Fruit fly (Drosophila melanogaster): ENCODE measurements around the gene Ubc87F.

Ubc87F gene

dm6 chr3R:13715012-13715673 is 2.8 kb downstream of the Ubc87F start, which contains the start of gene kmr (continued):
- no peak for TF ChIP-seq CG11723 (GFP tag; optimal IDR thresholded peaks at IDR 0.05)
- no peak for TF ChIP-seq CG13123 (GFP tag; optimal IDR thresholded peaks at IDR 0.05)
- TF ChIP-seq ara (GFP tag; IDR thresholded peaks at IDR 0.05): no peak
- no peak for TF ChIP-seq Elba2 (GFP tag; optimal IDR thresholded peaks at IDR 0.05)
- TF ChIP-seq Bdp1 (GFP tag; optimal IDR thresholded peaks at IDR 0.05): no peak
- no peak for TF ChIP-seq CG7357 (GFP tag; IDR thresholded peaks at IDR 0.05)
- TF ChIP-seq klu (GFP tag; IDR thresholded peaks at IDR 0.05): no peak
- no peak for TF ChIP-seq pita (GFP tag; optimal IDR thresholded peaks at IDR 0.05)
- no peak for TF ChIP-seq gfzf (GFP tag; optimal IDR thresholded peaks at IDR 0.05)
- no peak for TF ChIP-seq ab (GFP tag; optimal IDR thresholded peaks at IDR 0.05)
- no peak for TF ChIP-seq CG16863 (GFP tag; optimal IDR thresholded peaks at IDR 0.05)
- TF ChIP-seq Ssrp (tag; optimal IDR thresholded peaks at IDR 0.05): no peak
- no peak for TF ChIP-seq CG31224 (GFP tag; IDR thresholded peaks at IDR 0.05)
- TF ChIP-seq Bgb (GFP tag; IDR thresholded peaks at IDR 0.05; ENCODE audit: partially characterized antibody): peak; percentile 56; the same call in 1 of the 2 replicates
- TF ChIP-seq bowl (GFP tag; IDR thresholded peaks at IDR 0.05): peak; percentile 55; the same call in 1 of the 2 replicates
- peak; percentile 51; the same call in 1 of the 2 replicates for TF ChIP-seq Awh (GFP tag; IDR thresholded peaks at IDR 0.05)
- peak; percentile 24 for TF ChIP-seq CG18476 (GFP tag; optimal IDR thresholded peaks at IDR 0.05)
- TF ChIP-seq MESR4 (GFP tag; optimal IDR thresholded peaks at IDR 0.05): peak; percentile 12
- TF ChIP-seq HLHmδ (GFP tag; optimal IDR thresholded peaks at IDR 0.05): peak; percentile 79
- no peak for TF ChIP-seq CHES-1-like (GFP tag; optimal IDR thresholded peaks at IDR 0.05)
- TF ChIP-seq amos (GFP tag; IDR thresholded peaks at IDR 0.05; ENCODE audit: partially characterized antibody): peak; percentile 43; the same call in 1 of the 2 replicates
- TF ChIP-seq CG11093 (GFP tag; IDR thresholded peaks at IDR 0.05): no peak
- TF ChIP-seq CG2116 (GFP tag; optimal IDR thresholded peaks at IDR 0.05): peak; percentile 19
- no peak for TF ChIP-seq jumu (GFP tag; optimal IDR thresholded peaks at IDR 0.05)
- TF ChIP-seq tll (GFP tag; optimal IDR thresholded peaks at IDR 0.05): no peak
- peak; percentile 48; the same call in 1 of the 2 replicates for TF ChIP-seq CG14014 (GFP tag; IDR thresholded peaks at IDR 0.05)
- TF ChIP-seq kni (GFP tag; optimal IDR thresholded peaks at IDR 0.05): peak; percentile 83
- no peak for TF ChIP-seq Atf-2 (GFP tag; optimal IDR thresholded peaks at IDR 0.05)
- TF ChIP-seq wdn (GFP tag; IDR thresholded peaks at IDR 0.05): peak; percentile 32; the same call in 1 of the 2 replicates
- peak; percentile 29 for TF ChIP-seq ftz-f1 (GFP tag; optimal IDR thresholded peaks at IDR 0.05)
- TF ChIP-seq mld (GFP tag; IDR thresholded peaks at IDR 0.05; ENCODE audit: partially characterized antibody): 0 out of 3 replicates have a peak, but pooled peaks have one; percentile 24
- TF ChIP-seq CG17912 (GFP tag; optimal IDR thresholded peaks at IDR 0.05): peak; percentile 61
- TF ChIP-seq Hsf (GFP tag; optimal IDR thresholded peaks at IDR 0.05): no peak
- TF ChIP-seq Abd-B (GFP tag; optimal IDR thresholded peaks at IDR 0.05): no peak
- TF ChIP-seq NC2α (GFP tag; optimal IDR thresholded peaks at IDR 0.05): peak; percentile 12
- TF ChIP-seq CG10462 (GFP tag; optimal IDR thresholded peaks at IDR 0.05): no peak
- TF ChIP-seq Dll (GFP tag; IDR thresholded peaks at IDR 0.05; ENCODE audit: partially characterized antibody): 0 out of 4 replicates have a peak, but pooled peaks have one; percentile 16
- TF ChIP-seq Hr3 (GFP tag; optimal IDR thresholded peaks at IDR 0.05): no peak
- TF ChIP-seq CG11504 (tag; optimal IDR thresholded peaks at IDR 0.05): peak; percentile 100
- TF ChIP-seq hbn (GFP tag; IDR thresholded peaks at IDR 0.05; ENCODE audit: partially characterized antibody): no peak
- TF ChIP-seq tap (tag; optimal IDR thresholded peaks at IDR 0.05): peak; percentile 67
- TF ChIP-seq CG6813 (GFP tag; optimal IDR thresholded peaks at IDR 0.05): peak; percentile 39
- TF ChIP-seq Side (GFP tag; optimal IDR thresholded peaks at IDR 0.05): peak; percentile 49
- no peak for TF ChIP-seq CG6654 (GFP tag; optimal IDR thresholded peaks at IDR 0.05)
- TF ChIP-seq Hand (GFP tag; optimal IDR thresholded peaks at IDR 0.05): peak; percentile 58
- TF ChIP-seq Lpt (GFP tag; optimal IDR thresholded peaks at IDR 0.05): no peak
- TF ChIP-seq ken (GFP tag; IDR thresholded peaks at IDR 0.05): no peak
- no peak for TF ChIP-seq peb (GFP tag; IDR thresholded peaks at IDR 0.05)
- TF ChIP-seq Oaz (GFP tag; IDR thresholded peaks at IDR 0.05): no peak
- TF ChIP-seq Ets65A (GFP tag): no peak

Data from whole organism, embryonic.